Worm (Caenorhabditis elegans) whole organism, L4 larva: ENCODE measurements around the gene F23D12.1.
A peak's percentile ranks its signal among the peaks of the same experiment; 100 is the strongest.

Experiments
- F26F4.8 ChIP-seq: fragments of 200-800 bp; sonication (Bioruptor generic); conservative IDR thresholded peaks from 2 replicates; pipeline ENCODE4 v1.3.6; 2022; ENCODE audit warnings: missing genetic modification characterization, missing compliant biosample characterization
- T20F7.1 ChIP-seq: fragments of 200-800 bp; sonication (Bioruptor generic); optimal IDR thresholded peaks from 2 replicates; lab custom pipeline; 2018; ENCODE audit warnings: mild to moderate bottlenecking, missing genetic modification characterization, missing compliant biosample characterization
- T26A8.4 ChIP-seq: fragments of 200-800 bp; sonication (Bioruptor generic); IDR thresholded peaks from 2 replicates; pipeline ENCODE4 v1.3.6; 2022; ENCODE audit warnings: missing genetic modification characterization, missing compliant biosample characterization
- Y105C5A.15 ChIP-seq: fragments of 200-800 bp; sonication (Bioruptor generic); IDR thresholded peaks from 2 replicates; pipeline ENCODE4 v1.3.6; 2022; ENCODE audit warnings: missing genetic modification characterization, missing compliant biosample characterization
- Y48G9A.11 ChIP-seq: fragments of 200-800 bp; sonication (Bioruptor generic); IDR thresholded peaks from 2 replicates; pipeline ENCODE4 v1.3.6; 2022; ENCODE audit warnings: missing genetic modification reagents, missing genetic modification characterization, missing compliant biosample characterization
- Y75B8A.6 ChIP-seq: fragments of 200-800 bp; sonication (Bioruptor generic); IDR thresholded peaks from 2 replicates; pipeline ENCODE4 v1.3.6; 2022; ENCODE audit warnings: missing genetic modification reagents, missing genetic modification characterization, missing compliant biosample characterization
- aha-1 ChIP-seq: fragments of 150-350 bp; peaks from one replicate; lab custom pipeline; 2014; ENCODE audit warnings: missing biosample characterization, missing genetic modification characterization
- arid-1 ChIP-seq: fragments of 200-800 bp; sonication (Bioruptor generic); conservative IDR thresholded peaks from 2 replicates; pipeline ENCODE4 v1.3.6; 2022; ENCODE audit warnings: missing genetic modification reagents, missing genetic modification characterization, missing compliant biosample characterization
- attf-4 ChIP-seq: sonication (generic microtip); optimal IDR thresholded peaks from 3 replicates; lab custom pipeline; 2017; ENCODE audit warnings: missing biosample characterization, missing genetic modification characterization
- ceh-62 ChIP-seq: sonication (generic microtip); optimal IDR thresholded peaks from 2 replicates; lab custom pipeline; 2017; ENCODE audit warnings: missing biosample characterization, missing genetic modification characterization
- ceh-82 ChIP-seq: sonication (generic microtip); optimal IDR thresholded peaks from 2 replicates; lab custom pipeline; 2017; ENCODE audit warnings: missing biosample characterization, missing genetic modification characterization
- daf-16 ChIP-seq, 3 experiments: sonication (generic microtip); optimal IDR thresholded peaks; 2 replicates each; lab custom pipeline; 2016 to 2017; ENCODE audit warnings: missing genetic modification characterization in 3 of 3, missing genetic modification reagents in 3 of 3, mild to moderate bottlenecking in 2 of 3, missing compliant biosample characterization in 2 of 3, missing biosample characterization in 1 of 3, moderate library complexity in 1 of 3
- daf-19 ChIP-seq: fragments of 200-800 bp; sonication (Bioruptor generic); conservative IDR thresholded peaks from 2 replicates; pipeline ENCODE4 v1.3.6; 2022; ENCODE audit warnings: missing genetic modification characterization, missing compliant biosample characterization
- daf-8 ChIP-seq: fragments of 200-800 bp; sonication (Bioruptor generic); IDR thresholded peaks from 2 replicates; pipeline ENCODE4 v1.3.6; 2022; ENCODE audit warnings: missing genetic modification characterization, missing compliant biosample characterization
- dmd-8 ChIP-seq: fragments of 200-800 bp; sonication (Bioruptor generic); IDR thresholded peaks from 2 replicates; pipeline ENCODE4 v1.3.6; 2022; ENCODE audit warnings: missing genetic modification characterization, missing compliant biosample characterization
- dmd-9 ChIP-seq: fragments of 200-800 bp; sonication (Bioruptor generic); IDR thresholded peaks from 2 replicates; pipeline ENCODE4 v1.3.6; 2022; ENCODE audit warnings: missing genetic modification reagents, missing genetic modification characterization, missing compliant biosample characterization
- dve-1 ChIP-seq: sonication (generic microtip); optimal IDR thresholded peaks from 2 replicates; lab custom pipeline; 2017; ENCODE audit warnings: antibody characterized with exemption, mild to moderate bottlenecking, missing genetic modification characterization, missing compliant biosample characterization; ENCODE audit not compliant: insufficient read depth
- hif-1 ChIP-seq, 2 experiments: sonication (generic microtip); optimal IDR thresholded peaks; 2 replicates each; lab custom pipeline; 2016 to 2017; ENCODE audit warnings: missing compliant biosample characterization in 2 of 2, missing genetic modification characterization in 2 of 2, missing genetic modification reagents in 2 of 2, missing genotype in 2 of 2, mild to moderate bottlenecking in 1 of 2
- lin-1 ChIP-seq: fragments of 200-800 bp; sonication (Bioruptor generic); IDR thresholded peaks from 2 replicates; pipeline ENCODE4 v1.3.6; 2022; ENCODE audit warnings: missing genetic modification reagents, missing genetic modification characterization, missing compliant biosample characterization
- lin-15B ChIP-seq: fragments of 150-350 bp; sonication (generic microtip); optimal IDR thresholded peaks from 3 replicates; lab custom pipeline; 2014; ENCODE audit warnings: missing biosample characterization, missing genetic modification characterization
- madf-5 ChIP-seq, 2 experiments: fragments of 200-800 bp; sonication (Bioruptor generic); IDR thresholded peaks; 2 replicates each; pipeline ENCODE4 v1.3.6; 2022; ENCODE audit warnings: missing compliant biosample characterization in 2 of 2, missing genetic modification characterization in 2 of 2
- mdt-29 ChIP-seq: fragments of 200-800 bp; sonication (Bioruptor generic); IDR thresholded peaks from 2 replicates; pipeline ENCODE4 v1.3.6; 2022; ENCODE audit warnings: missing genetic modification reagents, missing genetic modification characterization, missing compliant biosample characterization
- mxl-2 ChIP-seq: fragments of 200-800 bp; sonication (Bioruptor generic); conservative IDR thresholded peaks from 2 replicates; pipeline ENCODE4 v1.3.6; 2022; ENCODE audit warnings: missing genetic modification reagents, missing genetic modification characterization, missing compliant biosample characterization
- mxl-3 ChIP-seq: fragments of 200-800 bp; sonication (Bioruptor generic); optimal IDR thresholded peaks from 2 replicates; lab custom pipeline; 2018; ENCODE audit warnings: mild to moderate bottlenecking, missing genetic modification characterization, missing compliant biosample characterization
- nhr-11 ChIP-seq: fragments of 150-350 bp; optimal IDR thresholded peaks from 2 replicates; lab custom pipeline; 2014; ENCODE audit warnings: missing biosample characterization, missing genetic modification characterization
- nhr-48 ChIP-seq: sonication (generic microtip); optimal IDR thresholded peaks from 2 replicates; lab custom pipeline; 2016; ENCODE audit warnings: mild to moderate bottlenecking, missing genetic modification characterization, missing compliant biosample characterization
- rbr-2 ChIP-seq: sonication (generic microtip); optimal IDR thresholded peaks from 2 replicates; lab custom pipeline; 2016; ENCODE audit warnings: missing genotype, missing genetic modification characterization, missing compliant biosample characterization
- saeg-2 ChIP-seq: fragments of 200-800 bp; sonication (Bioruptor generic); IDR thresholded peaks from 2 replicates; pipeline ENCODE4 v1.3.6; 2022; ENCODE audit warnings: missing genetic modification reagents, missing genetic modification characterization, missing compliant biosample characterization
- unc-62 ChIP-seq, 3 experiments: fragments of 150-350 bp in 1 of 3; sonication (generic microtip); optimal IDR thresholded peaks in 2 of 3; peaks in 1 of 3; 1 replicate in 1 of 3; 2 replicates in 2 of 3; lab custom pipeline; 2014 to 2017; ENCODE audit warnings: missing biosample characterization in 3 of 3, missing genetic modification characterization in 3 of 3, missing genetic modification reagents in 3 of 3, missing genotype in 1 of 3
- vab-7 ChIP-seq: fragments of 200-800 bp; sonication (Bioruptor generic); IDR thresholded peaks from 2 replicates; pipeline ENCODE4 v1.3.6; 2022; ENCODE audit warnings: missing genetic modification reagents, missing genetic modification characterization, missing compliant biosample characterization

Gene F23D12.1

ce11 chrX:14405817-14406216, 22.1 kb downstream of the F23D12.1 start, which contains the start of gene frpr-17:
frpr-17 (plus strand) TSS chrX:14406117.
- no peak for TF ChIP-seq T26A8.4 (GFP tag; lab: Robert Waterston, UW)

ce11 chrX:14401230-14401629, 26.7 kb downstream of the F23D12.1 start:
- TF ChIP-seq aha-1 (tag; lab: Kevin White, UChicago) (peak; percentile 95), mdt-29 (GFP tag; lab: Robert Waterston, UW) (no peak)

ce11 chrX:14399035-14399434, 28.9 kb downstream of the F23D12.1 start:
- TF ChIP-seq arid-1 (GFP tag; lab: Robert Waterston, UW) (no peak), unc-62 (GFP tag; optimal IDR thresholded peaks at IDR 0.05 in 1 of 2; lab: Kevin White, UChicago) (peak in 1 of 2 experiments; percentile 84), unc-62 (tag; optimal IDR thresholded peaks at IDR 0.05; lab: Kevin White, UChicago) (no peak)

- TF ChIP-seq T20F7.1 (GFP tag; lab: Kevin White, UChicago) (no peak), ceh-62 (tag; lab: Kevin White, UChicago) (no peak), saeg-2 (GFP tag; lab: Robert Waterston, UW) (no peak), ceh-82 (tag; lab: Kevin White, UChicago) (no peak), mxl-3 (GFP tag; lab: Kevin White, UChicago) (no peak), attf-4 (tag; lab: Kevin White, UChicago) (no peak), vab-7 (GFP tag; lab: Robert Waterston, UW) (no peak), daf-16 (GFP tag; optimal IDR thresholded peaks at IDR 0.05; lab: Kevin White, UChicago) (no peak), daf-16 (tag; optimal IDR thresholded peaks at IDR 0.05; lab: Kevin White, UChicago) (no peak), nhr-48 (tag; lab: Kevin White, UChicago) (no peak), dve-1 (no peak), rbr-2 (tag; lab: Kevin White, UChicago) (no peak), dmd-9 (no peak), Y48G9A.11 (GFP tag; lab: Robert Waterston, UW) (no peak), lin-1 (GFP tag; lab: Robert Waterston, UW) (no peak), daf-19 (GFP tag; lab: Robert Waterston, UW) (no peak), hif-1 (tag; optimal IDR thresholded peaks at IDR 0.05; lab: Kevin White, UChicago) (no peak), nhr-11 (tag; lab: Kevin White, UChicago) (no peak), daf-8 (GFP tag; lab: Robert Waterston, UW) (no peak), lin-15B (tag; lab: Kevin White, UChicago) (no peak)
These were observed 32.7 kb downstream of the F23D12.1 start, which contains the start of gene Y60A9.1 for ce11 chrX:14395267-14395666. Y60A9.1 (minus strand) TSS chrX:14395367.

- 0 out of 2 replicates have a peak, but pooled peaks have one; percentile 57 for TF ChIP-seq F26F4.8
These were observed 40.2 kb downstream of the F23D12.1 start for ce11 chrX:14387752-14388151.

- 0 out of 2 replicates have a peak, but pooled peaks have one; percentile 17 for TF ChIP-seq Y75B8A.6 (GFP tag; lab: Robert Waterston, UW)
- peak; percentile 49; the same call in 1 of the 2 replicates for TF ChIP-seq Y105C5A.15 (GFP tag; lab: Robert Waterston, UW)
- 0 out of 2 replicates have a peak, but pooled peaks have one; percentile 55 for TF ChIP-seq mxl-2 (GFP tag; lab: Robert Waterston, UW)
- peak in 1 of 2 experiments; percentile 83; a peak in 1 of 4 replicates for TF ChIP-seq madf-5 (GFP tag; IDR thresholded peaks at IDR 0.05; lab: Robert Waterston, UW)
- TF ChIP-seq dmd-8 (GFP tag; lab: Robert Waterston, UW), result peak; percentile 63; the same call in 1 of the 2 replicates
These were observed 41.3 kb downstream of the F23D12.1 start for ce11 chrX:14386670-14387069.
